Worm (Caenorhabditis elegans): ENCODE measurements around the gene Y70C5A.4.

ce11 chrV:16643558-16643957 lies 26.0 kb downstream of the Y70C5A.4 start, which contains the start of gene srw-77:
- TF ChIP-seq nfya-1 (tag; optimal IDR thresholded peaks at IDR 0.05; ENCODE audit: insufficient read depth) (no peak), nhr-28 (tag; optimal IDR thresholded peaks at IDR 0.05) (no peak), nhr-12 (tag; optimal IDR thresholded peaks at IDR 0.05) (no peak), unc-62 (GFP tag; optimal IDR thresholded peaks at IDR 0.05) (no peak), ztf-4 (tag; optimal IDR thresholded peaks at IDR 0.05) (no peak), pqm-1 (tag; optimal IDR thresholded peaks at IDR 0.05) (no peak), ZK546.5 (tag; optimal IDR thresholded peaks at IDR 0.05) (no peak)

All from whole organism, L3 larva.